Worm (Caenorhabditis elegans): Measurements from ENCODE around the gene F47B10.3.

Gene F47B10.3

ce11 chrX:10941255-10941654 lies 49.3 kb downstream of the F47B10.3 start, which contains the start of gene pho-7:
TSS of gene pho-7 (minus strand) at chrX:10941355.
- TF ChIP-seq pha-4 (tag; optimal IDR thresholded peaks at IDR 0.05) (no peak), sox-2 (GFP tag; IDR thresholded peaks at IDR 0.05) (no peak), rnt-1 (tag; optimal IDR thresholded peaks at IDR 0.05) (no peak), syd-9 (tag; optimal IDR thresholded peaks at IDR 0.05) (no peak), nfya-1 (tag; optimal IDR thresholded peaks at IDR 0.05) (no peak), eyg-1 (tag; optimal IDR thresholded peaks at IDR 0.05) (no peak), C08G9.2 (tag; optimal IDR thresholded peaks at IDR 0.05) (no peak), elt-4 (tag; optimal IDR thresholded peaks at IDR 0.05) (no peak), unc-3 (GFP tag; conservative IDR thresholded peaks at IDR 0.05) (no peak), unc-3 (tag; optimal IDR thresholded peaks at IDR 0.05) (no peak), sox-4 (tag; optimal IDR thresholded peaks at IDR 0.05) (no peak), hlh-6 (tag; optimal IDR thresholded peaks at IDR 0.05) (no peak), madf-2 (tag; optimal IDR thresholded peaks at IDR 0.05) (no peak), hlh-30 (tag; optimal IDR thresholded peaks at IDR 0.05; ENCODE audit: insufficient read depth) (no peak)
